Fruit fly (Drosophila melanogaster) Kc167 (cell line): ENCODE data around the gene scramb2.

Source experiments
- Sin3A ChIP-seq: fragments of >200 bp; optimal IDR thresholded peaks from 2 replicates; lab custom pipeline; 2018; ENCODE audit warnings: missing external identifiers
- h ChIP-seq: fragments of >200 bp; optimal IDR thresholded peaks from 3 replicates; lab custom pipeline; 2018; ENCODE audit warnings: missing external identifiers
- insv ChIP-seq: fragments of >200 bp; optimal IDR thresholded peaks from 3 replicates; lab custom pipeline; 2018; ENCODE audit warnings: missing external identifiers
- psq ChIP-seq: fragments of >200 bp; optimal IDR thresholded peaks from 2 replicates; lab custom pipeline; 2017; ENCODE audit warnings: missing external identifiers
- ttk ChIP-seq: sonication (Bioruptor generic); optimal IDR thresholded peaks from 2 replicates; lab custom pipeline; 2017; ENCODE audit warnings: missing external identifiers

DNA sequence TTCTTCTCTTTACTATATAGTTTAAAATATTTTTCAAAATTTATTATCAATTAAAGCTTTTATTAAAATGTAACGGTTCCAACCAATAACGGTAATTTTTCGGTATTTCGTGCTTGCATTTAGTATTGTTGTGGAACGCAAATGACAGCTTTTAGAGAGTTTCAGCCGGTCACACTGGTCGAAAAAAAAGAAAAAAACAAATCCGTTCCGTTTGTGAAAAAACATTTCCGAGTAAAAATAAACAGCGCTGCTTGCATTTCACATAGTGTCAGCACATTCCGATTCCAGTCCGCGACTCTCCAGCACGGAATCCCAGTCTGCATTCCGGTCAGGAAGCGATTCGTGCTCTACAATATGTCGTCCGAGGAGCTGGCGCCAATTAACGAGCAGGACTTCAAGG lies 3.6 kb upstream of the scramb2 start, which contains the start of gene CG32485:
- TF ChIP-seq psq (lab: Kevin White, UChicago) (no peak), Sin3A (lab: Kevin White, UChicago) (no peak), ttk (lab: Kevin White, UChicago) (no peak), insv (lab: Kevin White, UChicago) (no peak), h (no peak)
